Worm (Caenorhabditis elegans) whole organism, mixed stage, embryonic: Measurements from ENCODE around the gene taf-7.1.

ENCODE experiments used
- M03D4.4 ChIP-seq: sonication (generic microtip); optimal IDR thresholded peaks from 2 replicates; lab custom pipeline; 2017; ENCODE audit warnings: mild to moderate bottlenecking, missing genetic modification characterization, missing compliant biosample characterization
- bed-3 ChIP-seq: fragments of 200-800 bp; sonication (Bioruptor generic); optimal IDR thresholded peaks from 3 replicates; lab custom pipeline; 2018; ENCODE audit warnings: mild to moderate bottlenecking, missing genetic modification characterization, moderate library complexity, missing compliant biosample characterization
- ceh-83 ChIP-seq: fragments of 200-800 bp; sonication (Bioruptor generic); optimal IDR thresholded peaks from 2 replicates; lab custom pipeline; 2018; ENCODE audit warnings: mild to moderate bottlenecking, missing genetic modification characterization, missing compliant biosample characterization
- cnd-1 ChIP-seq: fragments of 200-800 bp; sonication (Bioruptor generic); optimal IDR thresholded peaks from 2 replicates; lab custom pipeline; 2018; ENCODE audit warnings: mild to moderate bottlenecking, missing genetic modification characterization, missing compliant biosample characterization
- elt-1 ChIP-seq: sonication (generic microtip); optimal IDR thresholded peaks from 2 replicates; lab custom pipeline; 2017; ENCODE audit warnings: missing genetic modification characterization, mild to moderate bottlenecking, missing compliant biosample characterization, antibody characterized with exemption, moderate library complexity, borderline replicate concordance; ENCODE audit not compliant: insufficient read depth
- elt-3 ChIP-seq: fragments of 150-350 bp; optimal IDR thresholded peaks from 2 replicates; lab custom pipeline; 2014; ENCODE audit warnings: missing biosample characterization, missing genetic modification characterization
- hlh-1 ChIP-seq: fragments of 150-350 bp; optimal IDR thresholded peaks from 2 replicates; lab custom pipeline; 2014; ENCODE audit warnings: missing biosample characterization, missing genetic modification reagents, missing genetic modification characterization
- lin-13 ChIP-seq: fragments of 150-350 bp; optimal IDR thresholded peaks from 2 replicates; lab custom pipeline; 2014; ENCODE audit warnings: missing biosample characterization, missing genetic modification characterization
- lin-32 ChIP-seq: fragments of 200-800 bp; sonication (Bioruptor generic); optimal IDR thresholded peaks from 2 replicates; lab custom pipeline; 2018; ENCODE audit warnings: mild to moderate bottlenecking, missing genetic modification characterization, missing compliant biosample characterization
- mab-5 ChIP-seq: fragments of 150-350 bp; optimal IDR thresholded peaks from 2 replicates; lab custom pipeline; 2014; ENCODE audit warnings: missing biosample characterization, missing genetic modification characterization
- mls-2 ChIP-seq: sonication (generic microtip); optimal IDR thresholded peaks from 2 replicates; lab custom pipeline; 2016; ENCODE audit warnings: mild to moderate bottlenecking, missing genetic modification characterization, moderate library complexity, missing compliant biosample characterization
- nhr-12 ChIP-seq: fragments of 150-350 bp; optimal IDR thresholded peaks from 2 replicates; lab custom pipeline; 2014; ENCODE audit warnings: missing biosample characterization, missing genetic modification characterization
- sem-2 ChIP-seq: fragments of 200-800 bp; sonication (Bioruptor generic); optimal IDR thresholded peaks from 2 replicates; lab custom pipeline; 2018; ENCODE audit warnings: mild to moderate bottlenecking, missing genetic modification characterization, missing compliant biosample characterization
- sptf-1 ChIP-seq: sonication (generic microtip); optimal IDR thresholded peaks from 2 replicates; lab custom pipeline; 2017; ENCODE audit warnings: mild to moderate bottlenecking, missing genetic modification characterization, moderate library complexity, missing compliant biosample characterization

The taf-7.1 gene

ce11 chrX:11791364-11792221 is 45.7 kb downstream of the taf-7.1 start:
- TF ChIP-seq cnd-1 (tag; lab: Kevin White, UChicago) (no peak), elt-1 (no peak), nhr-12 (no peak), mls-2 (tag; lab: Kevin White, UChicago) (no peak), hlh-1 (tag; lab: Kevin White, UChicago) (no peak), lin-32 (no peak), ceh-83 (GFP tag; lab: Kevin White, UChicago) (no peak)
- TF ChIP-seq, all 35 proteins: peak for 0

- no peak for TF ChIP-seq bed-3 (GFP tag; lab: Kevin White, UChicago)
- no peak for TF ChIP-seq elt-1
- TF ChIP-seq hlh-1 (tag; lab: Kevin White, UChicago) = no peak
- TF ChIP-seq sptf-1 (tag; lab: Kevin White, UChicago) = no peak
- TF ChIP-seq mls-2 (tag; lab: Kevin White, UChicago) = no peak
- no peak for TF ChIP-seq elt-3 (tag; lab: Kevin White, UChicago)
- TF ChIP-seq M03D4.4 (tag; lab: Kevin White, UChicago) = no peak
- no peak for TF ChIP-seq mab-5 (tag; lab: Kevin White, UChicago)
- no peak for TF ChIP-seq sem-2 (GFP tag; lab: Kevin White, UChicago)
- no peak for TF ChIP-seq lin-13
- TF ChIP-seq, all 35 proteins: peak for 0
These were observed 46.7 kb downstream of the taf-7.1 start for ce11 chrX:11790600-11790999.
